ENCODE assay signal across 2 worm cellular contexts in genomic region chrII:3553453-3553852, ce11.
TF ChIP-seq lines count a peak whose summit lies in the region.

dnc-3 (plus strand) TSS chrII:3553724.

TF ChIP-seq in whole organism, L2 larva, 48 proteins besides CTCF, POLR2A, EP300 and RAD21 (continued from another document):
- TF ChIP-seq nhr-129 (tag; optimal IDR thresholded peaks at IDR 0.05; lab: Kevin White, UChicago) (peak; percentile 13), fos-1 (tag; optimal IDR thresholded peaks at IDR 0.05; lab: Kevin White, UChicago) (peak; percentile 10), unc-62 (GFP tag; optimal IDR thresholded peaks at IDR 0.05; lab: Kevin White, UChicago) (no peak), lin-13 (GFP tag; optimal IDR thresholded peaks at IDR 0.05; lab: Kevin White, UChicago) (peak; percentile 71), F13H6.1 (tag; optimal IDR thresholded peaks at IDR 0.05; lab: Kevin White, UChicago) (peak; percentile 58), unc-39 (tag; optimal IDR thresholded peaks at IDR 0.05; lab: Kevin White, UChicago) (no peak), nhr-10 (tag; optimal IDR thresholded peaks at IDR 0.05; lab: Kevin White, UChicago) (no peak), nhr-237 (tag; optimal IDR thresholded peaks at IDR 0.05; lab: Kevin White, UChicago) (no peak), ztf-11 (tag; optimal IDR thresholded peaks at IDR 0.05; lab: Kevin White, UChicago) (no peak), nhr-6 (tag; optimal IDR thresholded peaks at IDR 0.05; lab: Kevin White, UChicago) (peak; percentile 23), egl-27 (tag; optimal IDR thresholded peaks at IDR 0.05; lab: Kevin White, UChicago) (no peak)

TF ChIP-seq in whole organism, L4 larva, 104 proteins besides CTCF, POLR2A, EP300 and RAD21 (continued from another document):
- TF ChIP-seq hmg-1.1 (GFP tag; IDR thresholded peaks at IDR 0.05; lab: Robert Waterston, UW) (peak; percentile 40; the same call in 1 of the 2 replicates), nhr-41 (GFP tag; IDR thresholded peaks at IDR 0.05; lab: Robert Waterston, UW) (no peak), lsy-2 (tag; optimal IDR thresholded peaks at IDR 0.05; lab: Kevin White, UChicago) (peak in 1 of 2 experiments; percentile 71), rbr-2 (tag; optimal IDR thresholded peaks at IDR 0.05; lab: Kevin White, UChicago) (peak; percentile 26), ceh-32 (tag; optimal IDR thresholded peaks at IDR 0.05; lab: Kevin White, UChicago; ENCODE audit: poor library complexity) (no peak), zfp-3 (GFP tag; conservative IDR thresholded peaks at IDR 0.05; lab: Robert Waterston, UW) (no peak)
